Fruit fly (Drosophila melanogaster) whole organism, adult: ENCODE results near the gene Eig71Eb.
A peak's percentile ranks its signal among the peaks of the same experiment; 100 is the strongest.

Experiments
- CG14711 ChIP-seq: fragments of 200-800 bp; sonication (Bioruptor generic); optimal IDR thresholded peaks from 2 replicates; lab custom pipeline; 2018; ENCODE audit warnings: missing biosample characterization, mild to moderate bottlenecking, missing genetic modification characterization, moderate library complexity
- CG33017 ChIP-seq: fragments of 200-800 bp; sonication (Bioruptor generic); optimal IDR thresholded peaks from 2 replicates; lab custom pipeline; 2018; ENCODE audit warnings: missing biosample characterization, mild to moderate bottlenecking, missing genetic modification characterization, moderate library complexity
- CG5204 ChIP-seq: fragments of 200-800 bp; sonication (Bioruptor generic); optimal IDR thresholded peaks from 2 replicates; lab custom pipeline; 2016; ENCODE audit warnings: missing biosample characterization, missing genetic modification characterization
- CG7045 ChIP-seq: fragments of 200-800 bp; sonication (Bioruptor generic); optimal IDR thresholded peaks from 2 replicates; lab custom pipeline; 2017; ENCODE audit warnings: missing biosample characterization, mild to moderate bottlenecking, missing genetic modification characterization
- Crg-1 ChIP-seq: fragments of 200-800 bp; sonication (Bioruptor generic); optimal IDR thresholded peaks from 2 replicates; lab custom pipeline; 2016; ENCODE audit warnings: missing biosample characterization, missing genetic modification characterization
- Hr96 ChIP-seq: fragments of 200-800 bp; sonication (Bioruptor generic); optimal IDR thresholded peaks from 2 replicates; lab custom pipeline; 2016; ENCODE audit warnings: missing biosample characterization, missing genetic modification characterization
- cnc ChIP-seq, 2 experiments: fragments of >200 bp; optimal IDR thresholded peaks; 2 replicates each; lab custom pipeline; 2017
- kay ChIP-seq: fragments of 200-800 bp; sonication (Bioruptor generic); peaks from one replicate; lab custom pipeline; 2016; ENCODE audit warnings: missing biosample characterization, missing genetic modification characterization, borderline replicate concordance

- TF ChIP-seq Hr96 (GFP tag; lab: Kevin White, UChicago) (no peak), CG7045 (GFP tag; lab: Kevin White, UChicago) (no peak), CG14711 (tag; lab: Kevin White, UChicago) (no peak), CG5204 (GFP tag; lab: Kevin White, UChicago) (no peak), CG33017 (tag; lab: Kevin White, UChicago) (no peak), cnc (optimal IDR thresholded peaks at IDR 0.05; lab: Kevin White, UChicago) (no peak), kay (GFP tag; lab: Kevin White, UChicago) (peak; percentile 31), Crg-1 (no peak)
Measured at dm6 chr3L:15600051-15600450, 49.7 kb upstream of the Eig71Eb start.
